Fruit fly (Drosophila melanogaster) whole organism, prepupa: Measurements from ENCODE around the gene CG13623.

Experiments
- CG15336 ChIP-seq: fragments of 200-800 bp; sonication (Bioruptor generic); IDR thresholded peaks from 2 replicates; pipeline ENCODE4 v1.3.6; 2022; ENCODE audit warnings: missing biosample characterization, missing genetic modification characterization
- CG7368 ChIP-seq: fragments of 200-800 bp; sonication (Bioruptor generic); optimal IDR thresholded peaks from 3 replicates; lab custom pipeline; 2016; ENCODE audit warnings: missing biosample characterization, missing genetic modification characterization
- CG8319 ChIP-seq: fragments of 200-800 bp; sonication (Bioruptor generic); optimal IDR thresholded peaks from 3 replicates; lab custom pipeline; 2016; ENCODE audit warnings: missing biosample characterization, missing genetic modification characterization
- Eip75B ChIP-seq: fragments of 200-800 bp; sonication (Bioruptor generic); optimal IDR thresholded peaks from 3 replicates; lab custom pipeline; 2016; ENCODE audit warnings: missing biosample characterization, missing genetic modification characterization
- Met ChIP-seq: fragments of 200-800 bp; sonication (Bioruptor generic); optimal IDR thresholded peaks from 3 replicates; lab custom pipeline; 2016; ENCODE audit warnings: missing biosample characterization, missing genetic modification characterization
- Sox102F ChIP-seq: fragments of 200-800 bp; sonication (Bioruptor generic); optimal IDR thresholded peaks from 2 replicates; lab custom pipeline; 2016; ENCODE audit warnings: missing biosample characterization, mild to moderate bottlenecking, missing genetic modification characterization
- vri ChIP-seq: fragments of 200-800 bp; sonication (Bioruptor generic); optimal IDR thresholded peaks from 3 replicates; lab custom pipeline; 2016; ENCODE audit warnings: missing biosample characterization, mild to moderate bottlenecking, missing genetic modification characterization

dm6 chr3R:24563039-24563825 is 32.9 kb upstream of the CG13623 start:
- TF ChIP-seq Sox102F (GFP tag; lab: Kevin White, UChicago) (no peak), CG7368 (GFP tag; lab: Kevin White, UChicago) (no peak), vri (GFP tag; lab: Kevin White, UChicago) (no peak), CG8319 (no peak), Eip75B (GFP tag; lab: Kevin White, UChicago) (no peak), CG15336 (GFP tag; lab: Robert Waterston, UW) (no peak), Met (GFP tag; lab: Kevin White, UChicago) (no peak)
